Worm (Caenorhabditis elegans) whole organism, L1 larva: ENCODE results near the gene snap-1.

Source experiments
- C04F5.9 ChIP-seq: sonication (generic microtip); optimal IDR thresholded peaks from 2 replicates; lab custom pipeline; 2016; ENCODE audit warnings: missing genetic modification characterization, missing compliant biosample characterization
- C16A3.4 ChIP-seq: fragments of 150-350 bp; optimal IDR thresholded peaks from 2 replicates; lab custom pipeline; 2014; ENCODE audit warnings: missing biosample characterization, missing genetic modification characterization
- alr-1 ChIP-seq: fragments of 200-800 bp; sonication (Bioruptor generic); optimal IDR thresholded peaks from 2 replicates; lab custom pipeline; 2018; ENCODE audit warnings: borderline replicate concordance, mild to moderate bottlenecking, missing genetic modification characterization, missing compliant biosample characterization
- ama-1 ChIP-seq: fragments of 150-350 bp; optimal IDR thresholded peaks from 2 replicates; lab custom pipeline; 2014
- blmp-1 ChIP-seq: fragments of 150-350 bp; optimal IDR thresholded peaks from 2 replicates; lab custom pipeline; 2014; ENCODE audit warnings: missing biosample characterization, missing genetic modification characterization
- ceh-63 ChIP-seq: fragments of 200-800 bp; sonication (Bioruptor generic); optimal IDR thresholded peaks from 2 replicates; lab custom pipeline; 2018; ENCODE audit warnings: mild to moderate bottlenecking, missing genetic modification characterization, missing compliant biosample characterization
- dpl-1 ChIP-seq, 3 experiments: fragments of 150-350 bp in 2 of 3; sonication (generic microtip) in 1 of 3; optimal IDR thresholded peaks; 2 replicates each; lab custom pipeline; 2014 to 2017; ENCODE audit warnings: missing biosample characterization in 3 of 3, missing genetic modification characterization in 3 of 3, missing genetic modification reagents in 3 of 3
- efl-1 ChIP-seq, 4 experiments: fragments of 150-350 bp; optimal IDR thresholded peaks in 3 of 4; peaks in 1 of 4; 1 replicate in 1 of 4; 2 replicates in 3 of 4; lab custom pipeline; 2014; ENCODE audit warnings: missing biosample characterization in 2 of 4, missing genetic modification characterization in 2 of 4, missing genetic modification reagents in 2 of 4
- egl-13 ChIP-seq: sonication (generic microtip); optimal IDR thresholded peaks from 2 replicates; lab custom pipeline; 2016; ENCODE audit warnings: missing genotype, missing genetic modification reagents, missing genetic modification characterization, missing compliant biosample characterization
- elt-2 ChIP-seq: sonication (generic microtip); optimal IDR thresholded peaks from 2 replicates; lab custom pipeline; 2016; ENCODE audit warnings: missing genetic modification characterization, mild to moderate bottlenecking, inconsistent platforms, missing compliant biosample characterization, missing genetic modification reagents
- elt-3 ChIP-seq, 6 experiments: fragments of 150-350 bp in 1 of 6; sonication (generic microtip); optimal IDR thresholded peaks; 2 replicates each; lab custom pipeline; 2017 to 2018; ENCODE audit warnings: missing biosample characterization in 6 of 6, missing genetic modification characterization in 6 of 6, inconsistent platforms in 1 of 6
- fos-1 ChIP-seq: fragments of 150-350 bp; optimal IDR thresholded peaks from 2 replicates; lab custom pipeline; 2014; ENCODE audit warnings: missing biosample characterization, missing genetic modification characterization
- grh-1 ChIP-seq: fragments of 200-800 bp; sonication (Bioruptor generic); IDR thresholded peaks from 2 replicates; pipeline ENCODE4 v1.3.6; 2022; ENCODE audit warnings: missing genetic modification reagents, missing genetic modification characterization, missing compliant biosample characterization
- hlh-17 ChIP-seq: fragments of 200-800 bp; sonication (Bioruptor generic); optimal IDR thresholded peaks from 2 replicates; lab custom pipeline; 2018; ENCODE audit warnings: missing genetic modification characterization, mild to moderate bottlenecking, missing compliant biosample characterization, moderate library complexity, borderline replicate concordance
- isw-1 ChIP-seq: fragments of 200-800 bp; sonication (Bioruptor generic); IDR thresholded peaks from 2 replicates; pipeline ENCODE4 v1.3.6; 2022; ENCODE audit warnings: missing genetic modification characterization, missing compliant biosample characterization
- lin-35 ChIP-seq, 2 experiments: fragments of 150-350 bp; optimal IDR thresholded peaks; 2 replicates each; lab custom pipeline; 2014; ENCODE audit warnings: missing biosample characterization in 2 of 2, missing genetic modification characterization in 2 of 2, missing genetic modification reagents in 2 of 2
- lir-3 ChIP-seq: sonication (generic microtip); optimal IDR thresholded peaks from 2 replicates; lab custom pipeline; 2016; ENCODE audit warnings: mild to moderate bottlenecking, missing genetic modification characterization, moderate library complexity, missing compliant biosample characterization; ENCODE audit not compliant: poor library complexity
- mef-2 ChIP-seq: fragments of 150-350 bp; optimal IDR thresholded peaks from 2 replicates; lab custom pipeline; 2014; ENCODE audit warnings: missing biosample characterization, missing genetic modification characterization
- nhr-19 ChIP-seq: fragments of 200-800 bp; sonication (Bioruptor generic); conservative IDR thresholded peaks from 2 replicates; pipeline ENCODE4 v1.3.6; 2022; ENCODE audit warnings: missing genetic modification characterization, missing compliant biosample characterization
- nhr-47 ChIP-seq: sonication (generic microtip); optimal IDR thresholded peaks from 2 replicates; lab custom pipeline; 2016; ENCODE audit warnings: mild to moderate bottlenecking, missing genetic modification characterization, moderate library complexity, missing compliant biosample characterization
- nhr-76 ChIP-seq: sonication (generic microtip); optimal IDR thresholded peaks from 2 replicates; lab custom pipeline; 2017; ENCODE audit warnings: missing biosample characterization, missing genetic modification characterization
- nhr-85 ChIP-seq: sonication (generic microtip); peaks from one replicate; lab custom pipeline; 2016; ENCODE audit warnings: missing genetic modification characterization, inconsistent platforms, missing compliant biosample characterization
- nhr-90 ChIP-seq: sonication (generic microtip); optimal IDR thresholded peaks from 2 replicates; lab custom pipeline; 2016; ENCODE audit warnings: mild to moderate bottlenecking, missing genetic modification characterization, missing compliant biosample characterization; ENCODE audit not compliant: poor library complexity
- pag-3 ChIP-seq: sonication (generic microtip); optimal IDR thresholded peaks from 2 replicates; lab custom pipeline; 2017; ENCODE audit warnings: missing genetic modification characterization, mild to moderate bottlenecking, missing compliant biosample characterization, antibody characterized with exemption, borderline replicate concordance; ENCODE audit not compliant: insufficient read depth
- skn-1 ChIP-seq: fragments of 150-350 bp; optimal IDR thresholded peaks from 2 replicates; lab custom pipeline; 2014; ENCODE audit warnings: missing biosample characterization, missing genetic modification characterization
- sox-4 ChIP-seq: sonication (generic microtip); optimal IDR thresholded peaks from 2 replicates; lab custom pipeline; 2016; ENCODE audit warnings: missing genetic modification characterization, missing compliant biosample characterization
- sup-37 ChIP-seq: fragments of 200-800 bp; sonication (Bioruptor generic); optimal IDR thresholded peaks from 2 replicates; lab custom pipeline; 2018; ENCODE audit warnings: mild to moderate bottlenecking, missing genetic modification characterization, missing compliant biosample characterization
- vab-15 ChIP-seq: sonication (generic microtip); optimal IDR thresholded peaks from 2 replicates; lab custom pipeline; 2017; ENCODE audit warnings: missing genotype, mild to moderate bottlenecking, missing genetic modification characterization, missing compliant biosample characterization
- zag-1 ChIP-seq: fragments of 150-350 bp; optimal IDR thresholded peaks from 2 replicates; lab custom pipeline; 2014; ENCODE audit warnings: missing biosample characterization, missing genetic modification characterization
- zip-4 ChIP-seq: fragments of 200-800 bp; sonication (Bioruptor generic); optimal IDR thresholded peaks from 2 replicates; lab custom pipeline; 2018; ENCODE audit warnings: mild to moderate bottlenecking, missing genetic modification characterization, moderate library complexity, missing compliant biosample characterization

snap-1 gene

DNA sequence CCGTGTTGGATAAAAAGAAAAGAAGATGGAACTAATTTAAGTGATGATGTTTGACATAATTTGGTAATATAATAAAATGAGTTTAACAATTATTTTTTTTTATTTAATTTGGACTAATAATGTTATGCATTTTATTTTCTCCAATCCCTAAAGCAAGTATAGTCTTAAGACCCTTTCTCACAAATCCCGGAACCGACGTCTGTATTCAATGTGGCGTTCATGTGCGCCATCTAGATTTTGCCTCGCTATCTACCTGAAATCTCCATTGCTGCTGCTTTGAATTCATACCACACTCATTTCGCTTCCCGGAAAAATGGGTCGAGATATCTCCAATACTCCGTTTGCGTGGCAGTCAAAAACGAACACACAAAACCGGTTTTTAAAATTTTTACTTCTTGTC is 7.0 kb upstream of the snap-1 start, which contains the start of gene D1014.5:
Gene D1014.5 (plus strand): TSS at position 301 of the 400 bp plus-strand sequence.
- TF ChIP-seq alr-1, result no peak
- TF ChIP-seq C04F5.9 (tag; lab: Kevin White, UChicago), result no peak
- TF ChIP-seq sup-37, result no peak
- no peak for TF ChIP-seq zip-4 (GFP tag; lab: Kevin White, UChicago)
- no peak for TF ChIP-seq lir-3 (tag; lab: Kevin White, UChicago)
- TF ChIP-seq dpl-1 (GFP tag; optimal IDR thresholded peaks at IDR 0.05; lab: Kevin White, UChicago), result no peak
- TF ChIP-seq grh-1, result no peak
- TF ChIP-seq nhr-90, result no peak

DNA sequence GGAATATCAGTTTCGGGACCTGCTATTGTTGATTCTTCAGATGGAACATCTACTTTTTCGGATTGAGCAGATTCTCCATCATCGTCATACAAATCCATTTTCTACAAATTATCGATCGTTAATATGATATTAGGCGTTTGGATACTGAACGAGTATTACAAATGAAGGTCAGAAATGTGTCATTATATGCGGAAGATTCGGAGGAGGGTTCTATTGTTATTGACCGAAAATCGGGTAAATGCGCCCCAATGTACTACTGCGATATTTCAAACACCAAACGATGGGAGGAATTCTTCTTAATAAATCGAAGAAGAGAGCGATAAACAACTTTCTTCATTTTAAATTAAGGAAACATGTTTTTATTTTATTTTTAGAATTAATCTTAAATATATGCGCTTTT is 1.2 kb upstream of the snap-1 start, which contains the start of gene spr-1:
Gene spr-1 (minus strand): TSS at position 101 of the 400 bp plus-strand sequence.
- TF ChIP-seq efl-1 (optimal IDR thresholded peaks at IDR 0.05; lab: Kevin White, UChicago) (no peak), efl-1 (GFP tag; optimal IDR thresholded peaks at IDR 0.05 in 1 of 2; lab: Kevin White, UChicago) (peak in 1 of 2 experiments; percentile 11), hlh-17 (GFP tag; lab: Kevin White, UChicago) (no peak), vab-15 (tag; lab: Kevin White, UChicago) (no peak), nhr-85 (peak; percentile 57), blmp-1 (peak; percentile 30), elt-3 (tag; optimal IDR thresholded peaks at IDR 0.05; lab: Kevin White, UChicago) (peak in 1 of 6 experiments; percentile 48)

- TF ChIP-seq nhr-76 (no peak), lin-35 (GFP tag; optimal IDR thresholded peaks at IDR 0.05; lab: Kevin White, UChicago) (no peak), isw-1 (GFP tag; lab: Robert Waterston, UW) (no peak), efl-1 (optimal IDR thresholded peaks at IDR 0.05; lab: Kevin White, UChicago) (no peak), efl-1 (GFP tag; optimal IDR thresholded peaks at IDR 0.05 in 1 of 2; lab: Kevin White, UChicago) (peak in 1 of 2 experiments; percentile 75)
- TF ChIP-seq, all 84 proteins: peak for 1
These were observed 692 bp upstream of the snap-1 start for ce11 chrV:8129719-8130118.

DNA sequence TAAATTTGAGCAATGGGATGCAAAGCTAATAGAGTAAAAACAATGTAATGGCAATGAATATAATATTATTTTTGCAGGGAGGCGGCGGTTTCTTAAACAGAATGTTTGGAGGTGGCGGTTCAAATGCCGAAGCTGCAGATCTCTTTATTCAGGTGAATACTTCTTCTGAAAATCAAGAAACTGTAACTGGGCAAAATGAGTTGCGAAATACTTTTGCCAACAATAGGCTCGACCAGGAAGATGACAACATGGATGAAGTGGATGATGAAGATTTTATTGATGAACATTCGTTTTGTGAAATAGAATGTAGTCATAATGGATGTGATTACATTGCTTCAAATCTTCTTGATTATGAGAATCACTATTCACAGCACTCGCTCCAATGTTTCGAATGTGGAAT is 401 bp downstream of the snap-1 start:
- TF ChIP-seq C16A3.4 (no peak), elt-3 (tag; optimal IDR thresholded peaks at IDR 0.05; lab: Kevin White, UChicago) (no peak), nhr-85 (no peak), zip-4 (GFP tag; lab: Kevin White, UChicago) (no peak), pag-3 (no peak)

DNA sequence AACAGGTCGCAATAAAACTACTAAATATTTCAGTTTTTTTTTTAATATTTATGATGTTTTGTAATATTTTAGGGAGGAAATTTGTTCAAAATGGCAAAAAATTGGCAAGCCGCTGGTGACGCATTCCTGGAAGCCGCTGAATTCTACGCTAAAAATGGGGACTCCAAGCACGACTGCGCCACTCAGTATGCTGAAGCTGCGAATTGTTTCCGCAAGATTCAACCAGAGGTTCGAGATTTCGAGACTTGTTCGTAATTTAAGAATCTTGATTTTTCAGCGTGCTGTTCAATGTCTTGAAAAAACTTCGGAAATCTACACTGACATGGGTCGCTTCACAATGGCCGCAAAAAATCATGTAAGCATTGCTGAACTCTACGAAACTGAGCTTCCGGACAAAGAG is 1.2 kb downstream of the snap-1 start:
- TF ChIP-seq egl-13 (tag; lab: Kevin White, UChicago), result no peak
- no peak for TF ChIP-seq ceh-63 (GFP tag; lab: Kevin White, UChicago)
- TF ChIP-seq fos-1 (tag; lab: Kevin White, UChicago), result no peak
- TF ChIP-seq nhr-90, result no peak
- TF ChIP-seq pag-3, result no peak
- TF ChIP-seq grh-1, result no peak
- no peak for TF ChIP-seq C04F5.9 (tag; lab: Kevin White, UChicago)

ce11 chrV:8132926-8133325 is 2.5 kb downstream of the snap-1 start, which contains the start of gene D1014.4:
Gene D1014.4, plus strand, starts transcription at chrV:8133226.
- TF ChIP-seq mef-2, result no peak
- TF ChIP-seq nhr-47 (tag; lab: Kevin White, UChicago), result no peak
- TF ChIP-seq lir-3 (tag; lab: Kevin White, UChicago), result no peak
- no peak for TF ChIP-seq ama-1 (lab: Kevin White, UChicago)
- no peak for TF ChIP-seq nhr-19 (GFP tag; lab: Robert Waterston, UW)
- TF ChIP-seq efl-1 (optimal IDR thresholded peaks at IDR 0.05; lab: Kevin White, UChicago), result no peak
- TF ChIP-seq efl-1 (GFP tag; optimal IDR thresholded peaks at IDR 0.05 in 1 of 2; lab: Kevin White, UChicago), result no peak
- peak; percentile 21 for TF ChIP-seq elt-2 (tag; lab: Kevin White, UChicago)
- TF ChIP-seq pag-3, result no peak
- peak; percentile 15 for TF ChIP-seq nhr-85
- TF ChIP-seq skn-1, result no peak
- TF ChIP-seq zag-1, result no peak
- TF ChIP-seq lin-35 (GFP tag; optimal IDR thresholded peaks at IDR 0.05; lab: Kevin White, UChicago), result peak in 1 of 2 experiments; percentile 15
- no peak for TF ChIP-seq sox-4
